Worm (Caenorhabditis elegans): ENCODE measurements around the gene fbxb-30.

ce11 chrII:961961-962360 is 39.3 kb downstream of the fbxb-30 start, which contains the start of gene C32B5.13:
- TF ChIP-seq ztf-11 (tag; optimal IDR thresholded peaks at IDR 0.05) = no peak
- TF ChIP-seq tag-97 (GFP tag; IDR thresholded peaks at IDR 0.05) = no peak
- no peak for TF ChIP-seq ces-1 (GFP tag; optimal IDR thresholded peaks at IDR 0.05)
- no peak for TF ChIP-seq lin-15B (tag; optimal IDR thresholded peaks at IDR 0.05)
- TF ChIP-seq nhr-77 (tag; optimal IDR thresholded peaks at IDR 0.05) = no peak
- no peak for TF ChIP-seq ama-1 (optimal IDR thresholded peaks at IDR 0.05)
- no peak for TF ChIP-seq fkh-10 (GFP tag; optimal IDR thresholded peaks at IDR 0.05)
- no peak for TF ChIP-seq nhr-28 (tag; optimal IDR thresholded peaks at IDR 0.05)
- no peak for TF ChIP-seq jun-1 (tag; optimal IDR thresholded peaks at IDR 0.05)
- TF ChIP-seq mep-1 (tag; optimal IDR thresholded peaks at IDR 0.05) = no peak
- TF ChIP-seq egl-27 (tag; optimal IDR thresholded peaks at IDR 0.05) = no peak
- TF ChIP-seq snpc-1.2 (GFP tag; IDR thresholded peaks at IDR 0.05) = no peak
- TF ChIP-seq R02D3.7 (tag; optimal IDR thresholded peaks at IDR 0.05) = no peak
- no peak for TF ChIP-seq unc-130 (GFP tag; optimal IDR thresholded peaks at IDR 0.05)
